Fruit fly (Drosophila melanogaster): ENCODE measurements around the gene CG14506.

CG14506 gene

dm6 chr3R:29274590-29274989 is 22.4 kb downstream of the CG14506 start (continued):
- TF ChIP-seq CG3847 (GFP tag; IDR thresholded peaks at IDR 0.05) (no peak), CG13123 (GFP tag; optimal IDR thresholded peaks at IDR 0.05) (peak; percentile 40), sisA (GFP tag; IDR thresholded peaks at IDR 0.05) (peak; percentile 46), YL-1 (GFP tag; optimal IDR thresholded peaks at IDR 0.05) (no peak), Rfx (GFP tag; IDR thresholded peaks at IDR 0.05) (peak; percentile 59), Trl (optimal IDR thresholded peaks at IDR 0.05) (no peak), Trl (GFP tag; optimal IDR thresholded peaks at IDR 0.05) (peak; percentile 14), CG3838 (GFP tag; optimal IDR thresholded peaks at IDR 0.05) (peak; percentile 28), CG14710 (tag; optimal IDR thresholded peaks at IDR 0.05) (peak; percentile 83), trh (GFP tag; optimal IDR thresholded peaks at IDR 0.05) (no peak), Neu2 (GFP tag; optimal IDR thresholded peaks at IDR 0.05; ENCODE audit: borderline replicate concordance) (no peak), CG11504 (tag; optimal IDR thresholded peaks at IDR 0.05) (peak; percentile 75), CG33213 (GFP tag; optimal IDR thresholded peaks at IDR 0.05) (peak; percentile 11), phol (tag; optimal IDR thresholded peaks at IDR 0.05) (peak; percentile 78), stc (GFP tag; IDR thresholded peaks at IDR 0.05) (peak; percentile 54; the same call in 1 of the 2 replicates), CG17912 (GFP tag; optimal IDR thresholded peaks at IDR 0.05) (no peak), Jarid2 (GFP tag; optimal IDR thresholded peaks at IDR 0.05) (peak; percentile 26), Dref (GFP tag; IDR thresholded peaks at IDR 0.05) (no peak), CG31388 (GFP tag; optimal IDR thresholded peaks at IDR 0.05) (no peak), Usf (GFP tag; optimal IDR thresholded peaks at IDR 0.05) (peak; percentile 6), btn (GFP tag; optimal IDR thresholded peaks at IDR 0.05) (peak; percentile 12), CG15601 (tag; optimal IDR thresholded peaks at IDR 0.05) (peak; percentile 82), Lpt (GFP tag; optimal IDR thresholded peaks at IDR 0.05) (no peak), CG6654 (GFP tag; optimal IDR thresholded peaks at IDR 0.05) (peak; percentile 21), Blimp-1 (GFP tag; optimal IDR thresholded peaks at IDR 0.05) (peak; percentile 83), CG34376 (GFP tag; optimal IDR thresholded peaks at IDR 0.05) (no peak), CG14014 (GFP tag; IDR thresholded peaks at IDR 0.05) (peak; percentile 41; the same call in 1 of the 2 replicates), CG12236 (GFP tag; optimal IDR thresholded peaks at IDR 0.05) (peak; percentile 67), emc (GFP tag; optimal IDR thresholded peaks at IDR 0.05) (no peak), zfh2 (GFP tag; optimal IDR thresholded peaks at IDR 0.05) (no peak), CG10209 (GFP tag; optimal IDR thresholded peaks at IDR 0.05) (peak; percentile 65), CG7745 (tag; optimal IDR thresholded peaks at IDR 0.05) (peak; percentile 36), CG3281 (GFP tag; optimal IDR thresholded peaks at IDR 0.05) (peak; percentile 12), Hand (GFP tag; optimal IDR thresholded peaks at IDR 0.05) (no peak), Mes4 (GFP tag; optimal IDR thresholded peaks at IDR 0.05) (peak; percentile 42), so (GFP tag; IDR thresholded peaks at IDR 0.05) (peak; percentile 53; the same call in 1 of the 3 replicates), ken (GFP tag; IDR thresholded peaks at IDR 0.05) (0 out of 3 replicates have a peak, but pooled peaks have one; percentile 11), CG30403 (GFP tag; optimal IDR thresholded peaks at IDR 0.05) (peak; percentile 57), CG18262 (tag; optimal IDR thresholded peaks at IDR 0.05) (peak; percentile 84), kah (GFP tag; optimal IDR thresholded peaks at IDR 0.05) (peak; percentile 6), CG7786 (GFP tag; optimal IDR thresholded peaks at IDR 0.05) (peak; percentile 59), Bteb2 (GFP tag; optimal IDR thresholded peaks at IDR 0.05) (no peak), slbo (GFP tag; IDR thresholded peaks at IDR 0.05) (peak; percentile 63), tap (tag; optimal IDR thresholded peaks at IDR 0.05) (peak; percentile 73), NC2β (GFP tag; optimal IDR thresholded peaks at IDR 0.05) (peak; percentile 43), Atf-2 (GFP tag; optimal IDR thresholded peaks at IDR 0.05) (peak; percentile 25), Sox100B (GFP tag; optimal IDR thresholded peaks at IDR 0.05) (peak; percentile 46), ewg (GFP tag; optimal IDR thresholded peaks at IDR 0.05) (peak; percentile 60), CHES-1-like (GFP tag; optimal IDR thresholded peaks at IDR 0.05) (peak; percentile 41), Nf-YA (GFP tag; IDR thresholded peaks at IDR 0.05) (peak; percentile 37; the same call in 1 of the 2 replicates), oc (tag; optimal IDR thresholded peaks at IDR 0.05) (peak; percentile 80), CG14860 (GFP tag; IDR thresholded peaks at IDR 0.05; ENCODE audit: partially characterized antibody) (no peak)

All from whole organism, embryonic.